Worm (Caenorhabditis elegans) whole organism, L2 larva: ENCODE measurements around the gene fbxb-111.
A peak's percentile ranks its signal among the peaks of the same experiment; 100 is the strongest.

Experiments used
- C34F6.9 ChIP-seq: fragments of 150-350 bp; optimal IDR thresholded peaks from 2 replicates; lab custom pipeline; 2014; ENCODE audit warnings: missing biosample characterization, missing genetic modification characterization
- F13H6.1 ChIP-seq: sonication (generic microtip); optimal IDR thresholded peaks from 2 replicates; lab custom pipeline; 2016; ENCODE audit warnings: missing genetic modification characterization, missing compliant biosample characterization
- Y55F3AM.14 ChIP-seq: fragments of 200-800 bp; sonication (Bioruptor generic); optimal IDR thresholded peaks from 2 replicates; lab custom pipeline; 2018; ENCODE audit warnings: mild to moderate bottlenecking, missing genetic modification characterization, missing compliant biosample characterization
- ZK546.5 ChIP-seq: sonication (generic microtip); optimal IDR thresholded peaks from 2 replicates; lab custom pipeline; 2017; ENCODE audit warnings: missing biosample characterization, missing genetic modification characterization
- alr-1 ChIP-seq: fragments of 150-350 bp; optimal IDR thresholded peaks from 2 replicates; lab custom pipeline; 2014; ENCODE audit warnings: missing biosample characterization, missing genetic modification characterization
- aly-2 ChIP-seq: fragments of 150-350 bp; optimal IDR thresholded peaks from 2 replicates; lab custom pipeline; 2014; ENCODE audit warnings: missing biosample characterization, missing genetic modification characterization
- ama-1 ChIP-seq: fragments of 150-350 bp; optimal IDR thresholded peaks from 2 replicates; lab custom pipeline; 2018; ENCODE audit warnings: inconsistent platforms
- blmp-1 ChIP-seq: sonication (generic microtip); optimal IDR thresholded peaks from 2 replicates; lab custom pipeline; 2017; ENCODE audit warnings: missing genetic modification characterization, mild to moderate bottlenecking, missing compliant biosample characterization, antibody characterized with exemption, moderate library complexity; ENCODE audit not compliant: insufficient read depth
- ceh-16 ChIP-seq: fragments of 150-350 bp; optimal IDR thresholded peaks from 2 replicates; lab custom pipeline; 2014; ENCODE audit warnings: missing biosample characterization, missing genetic modification characterization
- crh-2 ChIP-seq: sonication (generic microtip); optimal IDR thresholded peaks from 2 replicates; lab custom pipeline; 2017; ENCODE audit warnings: missing biosample characterization, missing genetic modification characterization
- dmd-4 ChIP-seq: sonication (generic microtip); optimal IDR thresholded peaks from 2 replicates; lab custom pipeline; 2017; ENCODE audit warnings: missing biosample characterization, missing genetic modification characterization
- egl-27 ChIP-seq: sonication (generic microtip); optimal IDR thresholded peaks from 3 replicates; lab custom pipeline; 2017; ENCODE audit warnings: missing biosample characterization, missing genetic modification reagents, missing genetic modification characterization
- elt-1 ChIP-seq: fragments of 150-350 bp; optimal IDR thresholded peaks from 2 replicates; lab custom pipeline; 2014; ENCODE audit warnings: missing biosample characterization, missing genetic modification characterization
- elt-3 ChIP-seq: sonication (generic microtip); optimal IDR thresholded peaks from 2 replicates; lab custom pipeline; 2017; ENCODE audit warnings: missing biosample characterization, missing genetic modification characterization
- fos-1 ChIP-seq: fragments of 150-350 bp; optimal IDR thresholded peaks from 2 replicates; lab custom pipeline; 2014; ENCODE audit warnings: missing biosample characterization, missing genetic modification characterization
- gmeb-1 ChIP-seq: fragments of 150-350 bp; optimal IDR thresholded peaks from 2 replicates; lab custom pipeline; 2014; ENCODE audit warnings: missing biosample characterization, missing genetic modification characterization
- lin-11 ChIP-seq: fragments of 150-350 bp; sonication (generic microtip); optimal IDR thresholded peaks from 2 replicates; lab custom pipeline; 2014; ENCODE audit warnings: missing biosample characterization, missing genetic modification characterization, inconsistent platforms, mixed read lengths
- lin-13 ChIP-seq: fragments of 150-350 bp; optimal IDR thresholded peaks from 2 replicates; lab custom pipeline; 2014; ENCODE audit warnings: missing biosample characterization, missing genetic modification reagents, missing genetic modification characterization
- lin-39 ChIP-seq: fragments of 150-350 bp; optimal IDR thresholded peaks from 2 replicates; lab custom pipeline; 2014; ENCODE audit warnings: missing biosample characterization, missing genetic modification reagents, missing genetic modification characterization
- lsy-2 ChIP-seq, 2 experiments: fragments of 150-350 bp in 1 of 2; sonication (generic microtip) in 1 of 2; optimal IDR thresholded peaks; 2 replicates each; lab custom pipeline; 2014 to 2017; ENCODE audit warnings: missing biosample characterization in 2 of 2, missing genetic modification characterization in 2 of 2
- mdl-1 ChIP-seq, 2 experiments: fragments of 150-350 bp in 1 of 2; sonication (generic microtip) in 1 of 2; optimal IDR thresholded peaks; 2 replicates each; lab custom pipeline; 2017; ENCODE audit warnings: missing biosample characterization in 2 of 2, missing genetic modification characterization in 2 of 2
- nhr-12 ChIP-seq: fragments of 150-350 bp; optimal IDR thresholded peaks from 2 replicates; lab custom pipeline; 2014; ENCODE audit warnings: missing biosample characterization, missing genetic modification characterization
- nhr-129 ChIP-seq: fragments of 150-350 bp; optimal IDR thresholded peaks from 2 replicates; lab custom pipeline; 2014; ENCODE audit warnings: missing biosample characterization, missing genetic modification characterization
- nhr-23 ChIP-seq: fragments of 150-350 bp; optimal IDR thresholded peaks from 2 replicates; lab custom pipeline; 2014; ENCODE audit warnings: missing biosample characterization, missing genetic modification reagents, missing genetic modification characterization
- nhr-25 ChIP-seq: fragments of 150-350 bp; sonication (generic microtip); optimal IDR thresholded peaks from 3 replicates; lab custom pipeline; 2014; ENCODE audit warnings: missing biosample characterization, missing genetic modification characterization
- nhr-6 ChIP-seq: fragments of 150-350 bp; optimal IDR thresholded peaks from 2 replicates; lab custom pipeline; 2014; ENCODE audit warnings: missing biosample characterization, missing genetic modification characterization
- nhr-77 ChIP-seq: fragments of 150-350 bp; optimal IDR thresholded peaks from 2 replicates; lab custom pipeline; 2014; ENCODE audit warnings: missing biosample characterization, missing genetic modification characterization
- peb-1 ChIP-seq: fragments of 150-350 bp; optimal IDR thresholded peaks from 2 replicates; lab custom pipeline; 2014; ENCODE audit warnings: missing biosample characterization, missing genetic modification characterization
- sem-4 ChIP-seq: fragments of 150-350 bp; optimal IDR thresholded peaks from 2 replicates; lab custom pipeline; 2014; ENCODE audit warnings: missing biosample characterization, missing genetic modification reagents, missing genetic modification characterization
- skn-1 ChIP-seq: sonication (generic microtip); optimal IDR thresholded peaks from 2 replicates; lab custom pipeline; 2017; ENCODE audit warnings: missing biosample characterization, missing genetic modification characterization
- sma-9 ChIP-seq, 2 experiments: fragments of 150-350 bp in 1 of 2; sonication (generic microtip) in 1 of 2; optimal IDR thresholded peaks; 2 replicates each; lab custom pipeline; 2014 to 2016; ENCODE audit warnings: missing genetic modification characterization in 2 of 2, mild to moderate bottlenecking in 1 of 2, missing biosample characterization in 1 of 2, missing compliant biosample characterization in 1 of 2, missing genetic modification reagents in 1 of 2, moderate library complexity in 1 of 2
- unc-55 ChIP-seq: fragments of 150-350 bp; sonication (generic microtip); optimal IDR thresholded peaks from 3 replicates; lab custom pipeline; 2014; ENCODE audit warnings: missing biosample characterization, missing genetic modification reagents, missing genetic modification characterization
- unc-62 ChIP-seq: fragments of 150-350 bp; optimal IDR thresholded peaks from 2 replicates; lab custom pipeline; 2014; ENCODE audit warnings: missing biosample characterization, missing genetic modification reagents, missing genetic modification characterization
- zag-1 ChIP-seq: fragments of 150-350 bp; optimal IDR thresholded peaks from 2 replicates; lab custom pipeline; 2014; ENCODE audit warnings: missing biosample characterization, missing genetic modification characterization
- ztf-4 ChIP-seq: fragments of 150-350 bp; optimal IDR thresholded peaks from 2 replicates; lab custom pipeline; 2014; ENCODE audit warnings: missing biosample characterization, missing genetic modification characterization

Gene fbxb-111

ce11 chrII:2807674-2808206, 32.9 kb upstream of the fbxb-111 start, which contains the start of gene K12H6.12:
TSS of gene K12H6.12 (plus strand) at chrII:2808156.
- TF ChIP-seq F13H6.1 (tag; lab: Kevin White, UChicago) (peak; percentile 0), nhr-23 (tag; lab: Kevin White, UChicago) (no peak)

ce11 chrII:2805566-2805965, 30.8 kb upstream of the fbxb-111 start:
- no peak for TF ChIP-seq aly-2
- no peak for TF ChIP-seq skn-1 (tag; lab: Kevin White, UChicago)
- TF ChIP-seq unc-62 (GFP tag; lab: Kevin White, UChicago): no peak
- no peak for TF ChIP-seq ama-1 (lab: Kevin White, UChicago)
- TF ChIP-seq gmeb-1 (tag; lab: Kevin White, UChicago): no peak
- no peak for TF ChIP-seq ZK546.5 (tag; lab: Kevin White, UChicago)
- no peak for TF ChIP-seq F13H6.1 (tag; lab: Kevin White, UChicago)
- no peak for TF ChIP-seq nhr-129 (tag; lab: Kevin White, UChicago)
- TF ChIP-seq nhr-77 (tag; lab: Kevin White, UChicago): no peak
- TF ChIP-seq peb-1 (tag; lab: Kevin White, UChicago): no peak
- TF ChIP-seq lin-39 (tag; lab: Kevin White, UChicago): no peak
- no peak for TF ChIP-seq dmd-4 (tag; lab: Kevin White, UChicago)
- TF ChIP-seq sem-4 (tag; lab: Kevin White, UChicago): no peak
- TF ChIP-seq C34F6.9 (tag; lab: Kevin White, UChicago): no peak
- no peak for TF ChIP-seq nhr-12 (tag; lab: Kevin White, UChicago)
- TF ChIP-seq egl-27 (tag; lab: Kevin White, UChicago): no peak
- TF ChIP-seq fos-1 (tag; lab: Kevin White, UChicago): no peak
- TF ChIP-seq elt-3 (tag; lab: Kevin White, UChicago): no peak
- TF ChIP-seq, all 48 proteins: peak for 0

ce11 chrII:2804949-2805348, 30.1 kb upstream of the fbxb-111 start:
- no peak for TF ChIP-seq ama-1 (lab: Kevin White, UChicago)
- no peak for TF ChIP-seq lin-13 (GFP tag; lab: Kevin White, UChicago)
- no peak for TF ChIP-seq zag-1 (tag; lab: Kevin White, UChicago)
- TF ChIP-seq sem-4 (tag; lab: Kevin White, UChicago): no peak
- no peak for TF ChIP-seq nhr-77 (tag; lab: Kevin White, UChicago)
- no peak for TF ChIP-seq gmeb-1 (tag; lab: Kevin White, UChicago)
- TF ChIP-seq ztf-4 (tag; lab: Kevin White, UChicago): no peak
- no peak for TF ChIP-seq fos-1 (tag; lab: Kevin White, UChicago)
- TF ChIP-seq nhr-25 (tag; lab: Kevin White, UChicago): peak; percentile 56
- TF ChIP-seq elt-1 (tag; lab: Kevin White, UChicago): no peak
- TF ChIP-seq nhr-6 (tag; lab: Kevin White, UChicago): no peak
- TF ChIP-seq mdl-1 (tag; optimal IDR thresholded peaks at IDR 0.05; lab: Kevin White, UChicago): no peak
- no peak for TF ChIP-seq crh-2 (tag; lab: Kevin White, UChicago)
- TF ChIP-seq ceh-16 (tag; lab: Kevin White, UChicago): no peak
- no peak for TF ChIP-seq lin-11 (tag; lab: Kevin White, UChicago)
- peak; percentile 21 for TF ChIP-seq nhr-129 (tag; lab: Kevin White, UChicago)
- TF ChIP-seq unc-62 (GFP tag; lab: Kevin White, UChicago): no peak
- TF ChIP-seq alr-1 (tag; lab: Kevin White, UChicago): no peak

ce11 chrII:2804245-2804644, 29.4 kb upstream of the fbxb-111 start:
- TF ChIP-seq C34F6.9 (tag; lab: Kevin White, UChicago) (peak; percentile 53), aly-2 (no peak), F13H6.1 (tag; lab: Kevin White, UChicago) (peak; percentile 38), lin-11 (tag; lab: Kevin White, UChicago) (no peak), lin-13 (GFP tag; lab: Kevin White, UChicago) (peak; percentile 13), nhr-129 (tag; lab: Kevin White, UChicago) (peak; percentile 2), Y55F3AM.14 (GFP tag; lab: Kevin White, UChicago) (no peak), lsy-2 (tag; optimal IDR thresholded peaks at IDR 0.05; lab: Kevin White, UChicago) (peak in 1 of 2 experiments; percentile 65), sma-9 (GFP tag; optimal IDR thresholded peaks at IDR 0.05; lab: Kevin White, UChicago) (peak; percentile 52), sma-9 (tag; optimal IDR thresholded peaks at IDR 0.05; lab: Kevin White, UChicago) (no peak), blmp-1 (tag; lab: Kevin White, UChicago) (peak; percentile 12), elt-1 (tag; lab: Kevin White, UChicago) (no peak), unc-55 (GFP tag; lab: Kevin White, UChicago) (peak; percentile 78), mdl-1 (tag; optimal IDR thresholded peaks at IDR 0.05; lab: Kevin White, UChicago) (peak in 1 of 2 experiments; percentile 72)
